Fruit fly (Drosophila melanogaster): Measurements from ENCODE around the gene CG11369.

The CG11369 gene

dm6 chrX:7607991-7608605 is 34.0 kb downstream of the CG11369 start, which contains the start of gene ct (continued):
- no peak for TF ChIP-seq CG16779 (GFP tag; IDR thresholded peaks at IDR 0.05)
- no peak for TF ChIP-seq CG15696 (tag; optimal IDR thresholded peaks at IDR 0.05)
- TF ChIP-seq zfh1 (GFP tag; IDR thresholded peaks at IDR 0.05): 0 out of 3 replicates have a peak, but pooled peaks have one; percentile 20
- TF ChIP-seq ci (GFP tag; IDR thresholded peaks at IDR 0.05): peak; percentile 71; the same call in 2 of the 3 replicates
- peak; percentile 98 for TF ChIP-seq Jarid2 (GFP tag; optimal IDR thresholded peaks at IDR 0.05)
- no peak for TF ChIP-seq slp2 (GFP tag; optimal IDR thresholded peaks at IDR 0.05)
- TF ChIP-seq Scr (GFP tag; IDR thresholded peaks at IDR 0.05; ENCODE audit: partially characterized antibody): peak; percentile 30; the same call in 1 of the 2 replicates
- peak; percentile 82 for TF ChIP-seq Drgx (GFP tag; IDR thresholded peaks at IDR 0.05)
- TF ChIP-seq Dfd (GFP tag; optimal IDR thresholded peaks at IDR 0.05): peak in 1 of 2 experiments; percentile 45
- TF ChIP-seq crol (GFP tag; IDR thresholded peaks at IDR 0.05): peak; percentile 16; the same call in 1 of the 2 replicates
- peak; percentile 28 for TF ChIP-seq ash1 (GFP tag; optimal IDR thresholded peaks at IDR 0.05)
- no peak for TF ChIP-seq CG18011 (GFP tag; optimal IDR thresholded peaks at IDR 0.05)
- TF ChIP-seq yki (optimal IDR thresholded peaks at IDR 0.05): peak; percentile 18
- peak; percentile 22 for TF ChIP-seq zf30C (GFP tag; optimal IDR thresholded peaks at IDR 0.05)
- no peak for TF ChIP-seq tx (GFP tag; optimal IDR thresholded peaks at IDR 0.05)
- TF ChIP-seq Side (GFP tag; optimal IDR thresholded peaks at IDR 0.05): peak; percentile 26
- peak; percentile 98 for TF ChIP-seq Adf1 (GFP tag; IDR thresholded peaks at IDR 0.05)
- TF ChIP-seq gcm2 (GFP tag; optimal IDR thresholded peaks at IDR 0.05): no peak
- TF ChIP-seq cg (GFP tag; optimal IDR thresholded peaks at IDR 0.05): peak; percentile 78
- peak; percentile 58; the same call in 1 of the 2 replicates for TF ChIP-seq Bgb (GFP tag; IDR thresholded peaks at IDR 0.05; ENCODE audit: partially characterized antibody)
- TF ChIP-seq tin (GFP tag; optimal IDR thresholded peaks at IDR 0.05): no peak
- TF ChIP-seq knrl (GFP tag; IDR thresholded peaks at IDR 0.05; ENCODE audit: partially characterized antibody): 0 out of 3 replicates have a peak, but pooled peaks have one; percentile 26
- TF ChIP-seq abd-A (tag; optimal IDR thresholded peaks at IDR 0.05): peak; percentile 41
- TF ChIP-seq Doc3 (GFP tag; IDR thresholded peaks at IDR 0.05; ENCODE audit: partially characterized antibody): no peak
- TF ChIP-seq CG8290 (GFP tag; optimal IDR thresholded peaks at IDR 0.05): peak; percentile 13
- TF ChIP-seq CG8290 (tag; optimal IDR thresholded peaks at IDR 0.05): no peak
- TF ChIP-seq CG2120 (GFP tag; optimal IDR thresholded peaks at IDR 0.05): no peak
- peak; percentile 67 for TF ChIP-seq CG17385 (GFP tag; optimal IDR thresholded peaks at IDR 0.05)
- TF ChIP-seq Trl (optimal IDR thresholded peaks at IDR 0.05): peak; percentile 85 to 86
- no peak for TF ChIP-seq Trl (GFP tag; optimal IDR thresholded peaks at IDR 0.05)
- TF ChIP-seq sug (tag; optimal IDR thresholded peaks at IDR 0.05): no peak
- no peak for TF ChIP-seq kah (GFP tag; optimal IDR thresholded peaks at IDR 0.05)
- peak; percentile 52 for TF ChIP-seq ewg (GFP tag; optimal IDR thresholded peaks at IDR 0.05)
- peak; percentile 37; the same call in 1 of the 2 replicates for TF ChIP-seq amos (GFP tag; IDR thresholded peaks at IDR 0.05; ENCODE audit: partially characterized antibody)
- no peak for TF ChIP-seq CG12299 (tag; optimal IDR thresholded peaks at IDR 0.05)
- no peak for TF ChIP-seq sr (GFP tag; IDR thresholded peaks at IDR 0.05)
- no peak for TF ChIP-seq CG3281 (GFP tag; optimal IDR thresholded peaks at IDR 0.05)
- TF ChIP-seq CG15479 (GFP tag; optimal IDR thresholded peaks at IDR 0.05): peak; percentile 66
- TF ChIP-seq Xrp1 (GFP tag; IDR thresholded peaks at IDR 0.05): peak; percentile 26; the same call in 1 of the 2 replicates
- no peak for TF ChIP-seq wor (GFP tag; IDR thresholded peaks at IDR 0.05)
- TF ChIP-seq CG2199 (GFP tag; IDR thresholded peaks at IDR 0.05): 0 out of 3 replicates have a peak, but pooled peaks have one; percentile 54
- TF ChIP-seq CG6791 (GFP tag; IDR thresholded peaks at IDR 0.05; ENCODE audit: partially characterized antibody): peak; percentile 68; the same call in 2 of the 3 replicates
- no peak for TF ChIP-seq gsb (GFP tag; IDR thresholded peaks at IDR 0.05)
- TF ChIP-seq vvl (GFP tag; IDR thresholded peaks at IDR 0.05): peak; percentile 52; the same call in 1 of the 2 replicates
- no peak for TF ChIP-seq CG12769 (tag; optimal IDR thresholded peaks at IDR 0.05)
- TF ChIP-seq CG8944 (GFP tag; optimal IDR thresholded peaks at IDR 0.05): no peak
- no peak for TF ChIP-seq HLH3B (GFP tag; IDR thresholded peaks at IDR 0.05)
- TF ChIP-seq chinmo (GFP tag; IDR thresholded peaks at IDR 0.05; ENCODE audit: partially characterized antibody): peak; percentile 83; the same call in 2 of the 4 replicates
- TF ChIP-seq Neu2 (GFP tag; optimal IDR thresholded peaks at IDR 0.05; ENCODE audit: borderline replicate concordance): no peak
- peak; percentile 43; the same call in 1 of the 3 replicates for TF ChIP-seq CG7963 (GFP tag; IDR thresholded peaks at IDR 0.05; ENCODE audit: partially characterized antibody)
